Fruit fly (Drosophila melanogaster) whole organism, adult: ENCODE measurements around the gene CG7379.

Source experiments
- CG11617 ChIP-seq: fragments of 200-800 bp; sonication (Bioruptor generic); optimal IDR thresholded peaks from 2 replicates; lab custom pipeline; 2017; ENCODE audit warnings: mild to moderate bottlenecking, missing biosample characterization, missing genetic modification reagents, missing genetic modification characterization
- CG1620 ChIP-seq: fragments of 200-800 bp; sonication (Bioruptor generic); optimal IDR thresholded peaks from 2 replicates; lab custom pipeline; 2016; ENCODE audit warnings: missing biosample characterization, missing genetic modification characterization
- CG7101 ChIP-seq: fragments of 200-800 bp; sonication (Bioruptor generic); optimal IDR thresholded peaks from 2 replicates; lab custom pipeline; 2018; ENCODE audit warnings: missing biosample characterization, mild to moderate bottlenecking, missing genetic modification characterization, moderate library complexity
- Crg-1 ChIP-seq: fragments of 200-800 bp; sonication (Bioruptor generic); optimal IDR thresholded peaks from 2 replicates; lab custom pipeline; 2016; ENCODE audit warnings: missing biosample characterization, missing genetic modification characterization
- Hr96 ChIP-seq: fragments of 200-800 bp; sonication (Bioruptor generic); optimal IDR thresholded peaks from 2 replicates; lab custom pipeline; 2016; ENCODE audit warnings: missing biosample characterization, missing genetic modification characterization
- cnc ChIP-seq, 2 experiments: fragments of >200 bp; optimal IDR thresholded peaks; 2 replicates each; lab custom pipeline; 2017
- kay ChIP-seq: fragments of 200-800 bp; sonication (Bioruptor generic); peaks from one replicate; lab custom pipeline; 2016; ENCODE audit warnings: missing biosample characterization, missing genetic modification characterization, borderline replicate concordance
- tj ChIP-seq: fragments of 200-800 bp; sonication (Bioruptor generic); optimal IDR thresholded peaks from 3 replicates; lab custom pipeline; 2017; ENCODE audit warnings: missing biosample characterization, mild to moderate bottlenecking, missing genetic modification characterization, moderate library complexity

- TF ChIP-seq CG1620 (GFP tag; lab: Kevin White, UChicago) (no peak), tj (GFP tag; lab: Kevin White, UChicago) (no peak), Crg-1 (no peak), CG7101 (tag; lab: Kevin White, UChicago) (no peak), Hr96 (GFP tag; lab: Kevin White, UChicago) (no peak), CG11617 (GFP tag; lab: Kevin White, UChicago) (no peak), kay (no peak), cnc (optimal IDR thresholded peaks at IDR 0.05; lab: Kevin White, UChicago) (no peak)
These were observed 8.2 kb downstream of the CG7379 start for dm6 chr3R:17789937-17790336.
